Worm (Caenorhabditis elegans): ENCODE data around the gene ZK622.4.

Gene ZK622.4

DNA sequence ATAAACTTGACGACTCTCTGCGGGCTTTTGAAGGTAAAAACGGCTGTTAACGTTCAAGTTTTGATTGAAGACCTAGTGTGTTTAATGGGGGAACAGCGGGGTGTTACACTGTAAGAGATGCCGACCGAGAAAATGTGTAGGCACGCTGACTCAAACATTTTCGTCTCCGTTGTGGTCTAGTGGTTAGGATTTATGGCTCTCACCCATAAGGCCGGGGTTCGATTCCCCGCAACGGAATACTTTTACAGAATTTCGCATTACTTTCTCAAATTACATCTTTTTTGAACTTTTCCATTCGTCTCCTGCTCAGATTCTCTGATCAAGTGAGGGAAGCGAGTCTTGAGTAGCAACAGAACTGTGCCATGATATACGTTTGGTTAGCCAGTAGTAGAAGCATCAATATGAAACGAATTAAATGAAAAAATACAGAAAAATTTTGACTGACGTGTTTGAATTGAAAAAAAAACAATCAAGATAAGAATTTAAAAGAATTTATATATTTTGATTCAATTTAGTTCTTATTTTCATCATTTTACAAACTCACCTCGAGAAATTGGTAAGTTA lies 867 bp downstream of the ZK622.4 start, which contains the start of gene ZK622.1 (continued):
- TF ChIP-seq pha-4 (GFP tag; IDR thresholded peaks at IDR 0.05), result peak; percentile 66
- TF ChIP-seq pha-4 (tag; optimal IDR thresholded peaks at IDR 0.05), result no peak
- TF ChIP-seq gei-8 (GFP tag; optimal IDR thresholded peaks at IDR 0.05), result peak; percentile 49
- TF ChIP-seq tra-1 (GFP tag; IDR thresholded peaks at IDR 0.05), result no peak
- peak; percentile 38 for TF ChIP-seq unc-130 (GFP tag; optimal IDR thresholded peaks at IDR 0.05)
- TF ChIP-seq nhr-41 (GFP tag; IDR thresholded peaks at IDR 0.05), result peak; percentile 72
- peak; percentile 70; the same call in 1 of the 2 replicates for TF ChIP-seq Y48G9A.11 (GFP tag; IDR thresholded peaks at IDR 0.05)
- TF ChIP-seq duxl-1 (tag; optimal IDR thresholded peaks at IDR 0.05; ENCODE audit: poor library complexity), result no peak
- TF ChIP-seq ceh-20 (GFP tag; IDR thresholded peaks at IDR 0.05), result peak; percentile 74
- peak; percentile 20 for TF ChIP-seq rbr-2 (tag; optimal IDR thresholded peaks at IDR 0.05)
- peak; percentile 63; the same call in 1 of the 2 replicates for TF ChIP-seq dmd-9 (GFP tag; IDR thresholded peaks at IDR 0.05)
- TF ChIP-seq lin-1 (GFP tag; IDR thresholded peaks at IDR 0.05), result peak; percentile 34; the same call in 1 of the 2 replicates
- 0 out of 2 replicates have a peak, but pooled peaks have one; percentile 58 for TF ChIP-seq zfp-3 (GFP tag; conservative IDR thresholded peaks at IDR 0.05)
- TF ChIP-seq spr-3 (GFP tag; optimal IDR thresholded peaks at IDR 0.05), result no peak
- peak; percentile 52 for TF ChIP-seq dve-1 (tag; optimal IDR thresholded peaks at IDR 0.05; ENCODE audit: insufficient read depth)
- peak; percentile 65; the same call in 1 of the 2 replicates for TF ChIP-seq T26A8.4 (GFP tag; IDR thresholded peaks at IDR 0.05)
- TF ChIP-seq madf-5 (GFP tag; IDR thresholded peaks at IDR 0.05), result peak; percentile 49 to 77; a peak in 2 of 4 replicates
- TF ChIP-seq egl-43 (GFP tag; IDR thresholded peaks at IDR 0.05), result peak; percentile 91
- peak; percentile 48; the same call in 1 of the 2 replicates for TF ChIP-seq mdt-29 (GFP tag; IDR thresholded peaks at IDR 0.05)
- no peak for TF ChIP-seq zfp-2 (tag; optimal IDR thresholded peaks at IDR 0.05)
- peak; percentile 95 for TF ChIP-seq lim-7 (GFP tag; IDR thresholded peaks at IDR 0.05)
- peak; percentile 55 for TF ChIP-seq nhr-111 (GFP tag; optimal IDR thresholded peaks at IDR 0.05)
- no peak for TF ChIP-seq nhr-237 (tag; optimal IDR thresholded peaks at IDR 0.05)
- TF ChIP-seq F44E2.7 (GFP tag; IDR thresholded peaks at IDR 0.05), result 0 out of 2 replicates have a peak, but pooled peaks have one; percentile 66
- no peak for TF ChIP-seq unc-62 (GFP tag; optimal IDR thresholded peaks at IDR 0.05 in 1 of 2)
- TF ChIP-seq unc-62 (tag; optimal IDR thresholded peaks at IDR 0.05), result no peak
- no peak for TF ChIP-seq egl-27 (tag; optimal IDR thresholded peaks at IDR 0.05)
- TF ChIP-seq mxl-2 (GFP tag; conservative IDR thresholded peaks at IDR 0.05), result no peak
- no peak for TF ChIP-seq hlh-30 (tag; optimal IDR thresholded peaks at IDR 0.05; ENCODE audit: insufficient read depth)
- TF ChIP-seq mes-2 (tag; optimal IDR thresholded peaks at IDR 0.05; ENCODE audit: poor library complexity, severe bottlenecking), result peak; percentile 71
- 0 out of 2 replicates have a peak, but pooled peaks have one; percentile 55 for TF ChIP-seq Y105C5A.15 (GFP tag; IDR thresholded peaks at IDR 0.05)
- TF ChIP-seq vab-7 (GFP tag; IDR thresholded peaks at IDR 0.05), result peak; percentile 80
- peak; percentile 6 to 41 for TF ChIP-seq daf-16 (GFP tag; optimal IDR thresholded peaks at IDR 0.05)
- no peak for TF ChIP-seq daf-16 (tag; optimal IDR thresholded peaks at IDR 0.05)
- TF ChIP-seq nhr-11 (tag; optimal IDR thresholded peaks at IDR 0.05), result no peak
- TF ChIP-seq ctbp-1 (GFP tag; IDR thresholded peaks at IDR 0.05), result peak; percentile 49
- TF ChIP-seq daf-12 (tag; optimal IDR thresholded peaks at IDR 0.05), result no peak
- peak; percentile 14 for TF ChIP-seq dpl-1 (GFP tag; optimal IDR thresholded peaks at IDR 0.05)
- TF ChIP-seq nhr-6 (tag; optimal IDR thresholded peaks at IDR 0.05), result peak; percentile 39
- TF ChIP-seq nhr-48 (tag; optimal IDR thresholded peaks at IDR 0.05), result peak; percentile 13
- peak in 1 of 2 experiments; percentile 24 for TF ChIP-seq hif-1 (tag; optimal IDR thresholded peaks at IDR 0.05)
- TF ChIP-seq ztf-7 (tag; optimal IDR thresholded peaks at IDR 0.05), result no peak
- peak; percentile 63 for TF ChIP-seq snpc-1.2 (GFP tag; IDR thresholded peaks at IDR 0.05)
- no peak for TF ChIP-seq nhr-102 (tag; optimal IDR thresholded peaks at IDR 0.05)

Data from whole organism, L4 larva.